Fruit fly (Drosophila melanogaster): Measurements from ENCODE around the gene brk.

The brk gene

DNA sequence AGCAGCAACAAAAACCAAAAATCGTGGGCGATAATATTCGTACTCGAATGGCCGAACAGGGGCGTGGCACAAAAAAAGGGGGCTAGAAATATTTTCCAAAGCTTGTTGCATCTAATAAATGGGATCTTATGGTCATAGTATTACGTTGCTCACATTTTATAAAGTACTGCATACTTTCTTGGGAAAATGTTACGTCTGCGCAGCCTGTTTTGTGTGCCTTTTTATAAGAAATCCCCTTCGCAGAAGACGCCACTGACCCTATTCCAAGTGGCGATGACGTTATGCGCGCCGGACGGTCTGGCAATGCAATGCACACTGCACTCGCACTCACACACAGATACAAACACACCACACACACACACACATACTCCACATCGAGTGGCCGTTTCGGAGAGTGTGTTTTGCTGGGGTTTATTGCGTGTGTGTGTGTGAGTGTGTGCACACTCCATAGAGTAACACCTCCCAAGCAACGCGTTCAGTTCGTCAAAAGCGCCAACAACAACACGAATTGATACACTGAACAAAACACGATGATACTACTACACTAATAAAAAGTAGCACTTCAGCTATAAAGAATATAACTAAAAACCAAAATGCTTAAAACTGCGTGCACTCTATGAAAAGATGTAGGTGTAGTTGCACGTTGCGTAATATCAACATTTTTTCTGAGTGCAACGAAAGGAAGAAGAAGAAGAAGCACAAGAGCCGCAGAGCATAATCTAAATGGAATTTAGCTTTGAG lies 14.4 kb upstream of the brk start (continued):
- TF ChIP-seq CG5180 (GFP tag; optimal IDR thresholded peaks at IDR 0.05) (peak; percentile 46), lbe (GFP tag; optimal IDR thresholded peaks at IDR 0.05) (peak; percentile 69), CG12236 (GFP tag; optimal IDR thresholded peaks at IDR 0.05) (peak; percentile 63), ham (GFP tag; IDR thresholded peaks at IDR 0.05) (0 out of 2 replicates have a peak, but pooled peaks have one; percentile 36), CG18764 (GFP tag; optimal IDR thresholded peaks at IDR 0.05) (peak; percentile 65), CG14441 (GFP tag; IDR thresholded peaks at IDR 0.05) (peak; percentile 72), gcm (GFP tag; optimal IDR thresholded peaks at IDR 0.05) (peak; percentile 77), Mad (GFP tag; optimal IDR thresholded peaks at IDR 0.05) (peak; percentile 73), phol (tag; optimal IDR thresholded peaks at IDR 0.05) (peak; percentile 88), ac (GFP tag; optimal IDR thresholded peaks at IDR 0.05) (peak; percentile 73), CG17328 (GFP tag; IDR thresholded peaks at IDR 0.05) (peak; percentile 91), Ets97D (GFP tag; optimal IDR thresholded peaks at IDR 0.05) (peak; percentile 33), pb (GFP tag; optimal IDR thresholded peaks at IDR 0.05) (peak; percentile 71), CG7372 (GFP tag; IDR thresholded peaks at IDR 0.05) (peak; percentile 72), tin (GFP tag; optimal IDR thresholded peaks at IDR 0.05) (peak; percentile 72), CG1832 (GFP tag; optimal IDR thresholded peaks at IDR 0.05) (no peak), otp (GFP tag; IDR thresholded peaks at IDR 0.05) (peak; percentile 89), CG11560 (tag; IDR thresholded peaks at IDR 0.05) (peak; percentile 5; the same call in 1 of the 3 replicates), Elba2 (GFP tag; optimal IDR thresholded peaks at IDR 0.05) (peak; percentile 22), CG17802 (tag; optimal IDR thresholded peaks at IDR 0.05) (peak; percentile 84), da (GFP tag; optimal IDR thresholded peaks at IDR 0.05) (peak; percentile 10), Nf-YC (tag; optimal IDR thresholded peaks at IDR 0.05) (peak; percentile 32), dati (GFP tag; IDR thresholded peaks at IDR 0.05) (peak; percentile 77; the same call in 1 of the 2 replicates), CG8944 (GFP tag; optimal IDR thresholded peaks at IDR 0.05) (peak; percentile 81), Six4 (GFP tag; optimal IDR thresholded peaks at IDR 0.05) (peak; percentile 66), CG1529 (GFP tag; optimal IDR thresholded peaks at IDR 0.05) (peak; percentile 76), CG17361 (GFP tag; IDR thresholded peaks at IDR 0.05) (peak; percentile 86), HmgZ (tag; optimal IDR thresholded peaks at IDR 0.05) (peak; percentile 45), bigmax (GFP tag; optimal IDR thresholded peaks at IDR 0.05) (no peak), eve (GFP tag; optimal IDR thresholded peaks at IDR 0.05) (peak; percentile 42 to 91), ftz-f1 (GFP tag; optimal IDR thresholded peaks at IDR 0.05) (no peak), CG8359 (GFP tag; optimal IDR thresholded peaks at IDR 0.05; ENCODE audit: borderline replicate concordance) (peak; percentile 68), CG14965 (GFP tag; optimal IDR thresholded peaks at IDR 0.05; ENCODE audit: borderline replicate concordance) (peak; percentile 41), ind (GFP tag; optimal IDR thresholded peaks at IDR 0.05) (peak; percentile 78), CG17912 (GFP tag; optimal IDR thresholded peaks at IDR 0.05) (peak; percentile 63), nom (GFP tag; optimal IDR thresholded peaks at IDR 0.05) (peak; percentile 66), gcm2 (GFP tag; optimal IDR thresholded peaks at IDR 0.05) (peak; percentile 22), Scr (GFP tag; IDR thresholded peaks at IDR 0.05; ENCODE audit: partially characterized antibody) (no peak), CG34376 (GFP tag; optimal IDR thresholded peaks at IDR 0.05) (no peak), Sox102F (GFP tag; optimal IDR thresholded peaks at IDR 0.05) (peak; percentile 94), CG42726 (GFP tag; IDR thresholded peaks at IDR 0.05; ENCODE audit: partially characterized antibody) (no peak), CG32767 (GFP tag; IDR thresholded peaks at IDR 0.05) (peak; percentile 76), CG11398 (GFP tag; optimal IDR thresholded peaks at IDR 0.05) (peak; percentile 62), TFAM (GFP tag; optimal IDR thresholded peaks at IDR 0.05) (peak; percentile 58), CG16815 (GFP tag; optimal IDR thresholded peaks at IDR 0.05) (peak; percentile 76), oc (tag; optimal IDR thresholded peaks at IDR 0.05) (peak; percentile 79), Asciz (GFP tag; optimal IDR thresholded peaks at IDR 0.05) (peak; percentile 64), bcd (GFP tag; optimal IDR thresholded peaks at IDR 0.05) (peak; percentile 75), pfk (GFP tag; optimal IDR thresholded peaks at IDR 0.05) (no peak)
